Worm (Caenorhabditis elegans) whole organism, L4 larva: ENCODE measurements around the gene C46F2.1.
A peak's percentile ranks its signal among the peaks of the same experiment; 100 is the strongest.

Experiments used
- F10B5.3 ChIP-seq: sonication (generic microtip); optimal IDR thresholded peaks from 2 replicates; lab custom pipeline; 2016; ENCODE audit warnings: mild to moderate bottlenecking, missing genetic modification characterization, missing compliant biosample characterization
- F26F4.8 ChIP-seq: fragments of 200-800 bp; sonication (Bioruptor generic); conservative IDR thresholded peaks from 2 replicates; pipeline ENCODE4 v1.3.6; 2022; ENCODE audit warnings: missing genetic modification characterization, missing compliant biosample characterization
- F44E2.7 ChIP-seq: fragments of 200-800 bp; sonication (Bioruptor generic); IDR thresholded peaks from 2 replicates; pipeline ENCODE4 v2.1.2; 2022; ENCODE audit warnings: missing genetic modification characterization, missing compliant biosample characterization
- F49E8.2 ChIP-seq: sonication (generic microtip); optimal IDR thresholded peaks from 2 replicates; lab custom pipeline; 2016; ENCODE audit warnings: missing compliant biosample characterization, mild to moderate bottlenecking, missing genetic modification characterization, borderline replicate concordance
- R02D3.7 ChIP-seq: fragments of 150-350 bp; sonication (generic microtip); optimal IDR thresholded peaks from 3 replicates; lab custom pipeline; 2014; ENCODE audit warnings: missing biosample characterization, missing genetic modification characterization
- T20F7.1 ChIP-seq: fragments of 200-800 bp; sonication (Bioruptor generic); optimal IDR thresholded peaks from 2 replicates; lab custom pipeline; 2018; ENCODE audit warnings: mild to moderate bottlenecking, missing genetic modification characterization, missing compliant biosample characterization
- T26A8.4 ChIP-seq: fragments of 200-800 bp; sonication (Bioruptor generic); IDR thresholded peaks from 2 replicates; pipeline ENCODE4 v1.3.6; 2022; ENCODE audit warnings: missing genetic modification characterization, missing compliant biosample characterization
- Y5F2A.4 ChIP-seq: fragments of 200-800 bp; sonication (Bioruptor generic); optimal IDR thresholded peaks from 2 replicates; lab custom pipeline; 2018; ENCODE audit warnings: mild to moderate bottlenecking, missing genetic modification characterization, missing compliant biosample characterization
- aha-1 ChIP-seq: fragments of 150-350 bp; peaks from one replicate; lab custom pipeline; 2014; ENCODE audit warnings: missing biosample characterization, missing genetic modification characterization
- aly-2 ChIP-seq: sonication (generic microtip); optimal IDR thresholded peaks from 2 replicates; lab custom pipeline; 2018; ENCODE audit warnings: missing biosample characterization, missing genetic modification characterization
- ceh-32 ChIP-seq: sonication (generic microtip); optimal IDR thresholded peaks from 2 replicates; lab custom pipeline; 2016; ENCODE audit warnings: mild to moderate bottlenecking, missing genetic modification characterization, missing compliant biosample characterization; ENCODE audit not compliant: poor library complexity
- ceh-44 ChIP-seq: fragments of 200-800 bp; sonication (Bioruptor generic); IDR thresholded peaks from 2 replicates; pipeline ENCODE4 v1.3.6; 2022; ENCODE audit warnings: missing genetic modification reagents, missing genetic modification characterization, missing compliant biosample characterization
- ctbp-1 ChIP-seq: fragments of 200-800 bp; sonication (Bioruptor generic); IDR thresholded peaks from 2 replicates; pipeline ENCODE4 v1.3.6; 2022; ENCODE audit warnings: missing genetic modification reagents, missing genetic modification characterization, missing compliant biosample characterization
- daf-8 ChIP-seq: fragments of 200-800 bp; sonication (Bioruptor generic); IDR thresholded peaks from 2 replicates; pipeline ENCODE4 v1.3.6; 2022; ENCODE audit warnings: missing genetic modification characterization, missing compliant biosample characterization
- dmd-6 ChIP-seq: fragments of 200-800 bp; sonication (Bioruptor generic); IDR thresholded peaks from 2 replicates; pipeline ENCODE4 v1.3.6; 2022; ENCODE audit warnings: missing genetic modification reagents, missing genetic modification characterization, missing compliant biosample characterization
- dmd-8 ChIP-seq: fragments of 200-800 bp; sonication (Bioruptor generic); IDR thresholded peaks from 2 replicates; pipeline ENCODE4 v1.3.6; 2022; ENCODE audit warnings: missing genetic modification characterization, missing compliant biosample characterization
- egl-27 ChIP-seq: sonication (generic microtip); optimal IDR thresholded peaks from 3 replicates; lab custom pipeline; 2017; ENCODE audit warnings: missing biosample characterization, missing genetic modification reagents, missing genetic modification characterization
- fkh-10 ChIP-seq: fragments of 150-350 bp; optimal IDR thresholded peaks from 2 replicates; lab custom pipeline; 2014; ENCODE audit warnings: missing biosample characterization, missing genetic modification reagents, missing genetic modification characterization
- fos-1 ChIP-seq: fragments of 150-350 bp; optimal IDR thresholded peaks from 2 replicates; lab custom pipeline; 2014; ENCODE audit warnings: missing biosample characterization, missing genetic modification characterization
- hif-1 ChIP-seq, 2 experiments: sonication (generic microtip); optimal IDR thresholded peaks; 2 replicates each; lab custom pipeline; 2016 to 2017; ENCODE audit warnings: missing compliant biosample characterization in 2 of 2, missing genetic modification characterization in 2 of 2, missing genetic modification reagents in 2 of 2, missing genotype in 2 of 2, mild to moderate bottlenecking in 1 of 2
- hlh-11 ChIP-seq: fragments of 200-800 bp; sonication (Bioruptor generic); optimal IDR thresholded peaks from 2 replicates; lab custom pipeline; 2018; ENCODE audit warnings: mild to moderate bottlenecking, missing genetic modification characterization, missing compliant biosample characterization
- jun-1 ChIP-seq: fragments of 150-350 bp; optimal IDR thresholded peaks from 2 replicates; lab custom pipeline; 2014; ENCODE audit warnings: missing biosample characterization, missing genetic modification reagents, missing genetic modification characterization
- lim-7 ChIP-seq: fragments of 200-800 bp; sonication (Bioruptor generic); IDR thresholded peaks from 2 replicates; pipeline ENCODE4 v1.3.6; 2022; ENCODE audit warnings: missing genetic modification characterization, missing compliant biosample characterization
- lin-1 ChIP-seq: fragments of 200-800 bp; sonication (Bioruptor generic); IDR thresholded peaks from 2 replicates; pipeline ENCODE4 v1.3.6; 2022; ENCODE audit warnings: missing genetic modification reagents, missing genetic modification characterization, missing compliant biosample characterization
- lin-29 ChIP-seq: fragments of 200-800 bp; sonication (Bioruptor generic); IDR thresholded peaks from 2 replicates; pipeline ENCODE4 v1.3.6; 2022; ENCODE audit warnings: missing genetic modification reagents, missing genetic modification characterization, missing compliant biosample characterization
- lin-38 ChIP-seq: fragments of 200-800 bp; sonication (Bioruptor generic); IDR thresholded peaks from 2 replicates; pipeline ENCODE4 v1.3.6; 2022; ENCODE audit warnings: missing genetic modification reagents, missing genetic modification characterization, missing compliant biosample characterization
- lir-3 ChIP-seq: sonication (generic microtip); optimal IDR thresholded peaks from 2 replicates; lab custom pipeline; 2016; ENCODE audit warnings: mild to moderate bottlenecking, missing genetic modification characterization, missing compliant biosample characterization
- lsy-2 ChIP-seq, 2 experiments: fragments of 150-350 bp in 1 of 2; sonication (generic microtip) in 1 of 2; optimal IDR thresholded peaks; 2 replicates each; lab custom pipeline; 2014 to 2017; ENCODE audit warnings: missing biosample characterization in 2 of 2, missing genetic modification characterization in 2 of 2
- mdt-29 ChIP-seq: fragments of 200-800 bp; sonication (Bioruptor generic); IDR thresholded peaks from 2 replicates; pipeline ENCODE4 v1.3.6; 2022; ENCODE audit warnings: missing genetic modification reagents, missing genetic modification characterization, missing compliant biosample characterization
- nhr-102 ChIP-seq: sonication (generic microtip); optimal IDR thresholded peaks from 2 replicates; lab custom pipeline; 2016; ENCODE audit warnings: mild to moderate bottlenecking, missing genetic modification characterization, moderate library complexity, missing compliant biosample characterization
- nhr-11 ChIP-seq: fragments of 150-350 bp; optimal IDR thresholded peaks from 2 replicates; lab custom pipeline; 2014; ENCODE audit warnings: missing biosample characterization, missing genetic modification characterization
- nhr-111 ChIP-seq: fragments of 200-800 bp; sonication (Bioruptor generic); optimal IDR thresholded peaks from 2 replicates; lab custom pipeline; 2018; ENCODE audit warnings: mild to moderate bottlenecking, missing genetic modification characterization, missing compliant biosample characterization
- nhr-237 ChIP-seq: sonication (generic microtip); optimal IDR thresholded peaks from 2 replicates; lab custom pipeline; 2017; ENCODE audit warnings: missing biosample characterization, missing genetic modification characterization
- nhr-41 ChIP-seq: fragments of 200-800 bp; sonication (Bioruptor generic); IDR thresholded peaks from 2 replicates; pipeline ENCODE4 v1.3.6; 2022; ENCODE audit warnings: missing genetic modification reagents, missing genetic modification characterization, missing compliant biosample characterization
- nhr-76 ChIP-seq: fragments of 150-350 bp; optimal IDR thresholded peaks from 2 replicates; lab custom pipeline; 2014; ENCODE audit warnings: missing biosample characterization, missing genetic modification characterization
- php-3 ChIP-seq: fragments of 200-800 bp; sonication (Bioruptor generic); IDR thresholded peaks from 2 replicates; pipeline ENCODE4 v1.3.6; 2022; ENCODE audit warnings: missing genetic modification reagents, missing genetic modification characterization, missing compliant biosample characterization
- pqm-1 ChIP-seq: sonication (generic microtip); optimal IDR thresholded peaks from 2 replicates; lab custom pipeline; 2017; ENCODE audit warnings: missing biosample characterization, missing genetic modification characterization
- sdz-12 ChIP-seq: fragments of 200-800 bp; sonication (Bioruptor generic); optimal IDR thresholded peaks from 2 replicates; lab custom pipeline; 2018; ENCODE audit warnings: mild to moderate bottlenecking, missing genetic modification characterization, missing compliant biosample characterization
- spr-1 ChIP-seq: sonication (generic microtip); optimal IDR thresholded peaks from 2 replicates; lab custom pipeline; 2016; ENCODE audit warnings: mild to moderate bottlenecking, missing genetic modification characterization, missing compliant biosample characterization
- tag-97 ChIP-seq: fragments of 200-800 bp; sonication (Bioruptor generic); IDR thresholded peaks from 2 replicates; pipeline ENCODE4 v1.3.6; 2022; ENCODE audit warnings: missing genetic modification characterization, missing compliant biosample characterization
- tra-1 ChIP-seq: fragments of 200-800 bp; sonication (Bioruptor generic); IDR thresholded peaks from 2 replicates; pipeline ENCODE4 v1.3.6; 2022; ENCODE audit warnings: missing genetic modification reagents, missing genetic modification characterization, missing compliant biosample characterization
- unc-130 ChIP-seq: sonication (generic microtip); optimal IDR thresholded peaks from 2 replicates; lab custom pipeline; 2016; ENCODE audit warnings: missing genetic modification reagents, missing genetic modification characterization, missing compliant biosample characterization
- unc-39 ChIP-seq: sonication (generic microtip); optimal IDR thresholded peaks from 2 replicates; lab custom pipeline; 2017; ENCODE audit warnings: missing biosample characterization, missing genetic modification characterization
- unc-62 ChIP-seq, 3 experiments: fragments of 150-350 bp in 1 of 3; sonication (generic microtip); optimal IDR thresholded peaks in 2 of 3; peaks in 1 of 3; 1 replicate in 1 of 3; 2 replicates in 2 of 3; lab custom pipeline; 2014 to 2017; ENCODE audit warnings: missing biosample characterization in 3 of 3, missing genetic modification characterization in 3 of 3, missing genetic modification reagents in 3 of 3, missing genotype in 1 of 3
- vab-7 ChIP-seq: fragments of 200-800 bp; sonication (Bioruptor generic); IDR thresholded peaks from 2 replicates; pipeline ENCODE4 v1.3.6; 2022; ENCODE audit warnings: missing genetic modification reagents, missing genetic modification characterization, missing compliant biosample characterization
- zfp-3 ChIP-seq: fragments of 200-800 bp; sonication (Bioruptor generic); conservative IDR thresholded peaks from 2 replicates; pipeline ENCODE4 v1.3.6; 2022; ENCODE audit warnings: missing genetic modification reagents, missing genetic modification characterization, missing compliant biosample characterization
- zip-11 ChIP-seq: fragments of 200-800 bp; sonication (Bioruptor generic); IDR thresholded peaks from 2 replicates; pipeline ENCODE4 v1.3.6; 2022; ENCODE audit warnings: missing genetic modification characterization, missing compliant biosample characterization
- zip-2 ChIP-seq: fragments of 150-350 bp; optimal IDR thresholded peaks from 2 replicates; lab custom pipeline; 2014; ENCODE audit warnings: missing biosample characterization, missing genetic modification characterization
- ztf-11 ChIP-seq: fragments of 150-350 bp; optimal IDR thresholded peaks from 2 replicates; lab custom pipeline; 2014; ENCODE audit warnings: missing biosample characterization, missing genetic modification characterization

C46F2.1 gene

ce11 chrX:8088474-8088873 is 10.6 kb downstream of the C46F2.1 start, which contains the start of gene vem-1:
vem-1 (minus strand) TSS chrX:8088574.
- TF ChIP-seq zip-11 (GFP tag; lab: Robert Waterston, UW) (no peak), fos-1 (tag; lab: Kevin White, UChicago) (no peak), pqm-1 (tag; lab: Kevin White, UChicago) (no peak), zfp-3 (GFP tag; lab: Robert Waterston, UW) (no peak), ztf-11 (tag; lab: Kevin White, UChicago) (no peak), sdz-12 (GFP tag; lab: Kevin White, UChicago) (peak; percentile 18), hif-1 (tag; optimal IDR thresholded peaks at IDR 0.05; lab: Kevin White, UChicago) (peak in 1 of 2 experiments; percentile 56), lim-7 (GFP tag; lab: Robert Waterston, UW) (0 out of 2 replicates have a peak, but pooled peaks have one; percentile 40), F44E2.7 (GFP tag; lab: Robert Waterston, UW) (no peak), aly-2 (tag; lab: Kevin White, UChicago) (no peak), nhr-111 (GFP tag; lab: Kevin White, UChicago) (no peak), lsy-2 (tag; optimal IDR thresholded peaks at IDR 0.05; lab: Kevin White, UChicago) (no peak), R02D3.7 (tag; lab: Kevin White, UChicago) (no peak), zip-2 (tag; lab: Kevin White, UChicago) (no peak), hlh-11 (tag; lab: Kevin White, UChicago) (no peak), F26F4.8 (no peak), nhr-11 (tag; lab: Kevin White, UChicago) (no peak), tag-97 (GFP tag; lab: Robert Waterston, UW) (no peak), unc-62 (GFP tag; optimal IDR thresholded peaks at IDR 0.05 in 1 of 2; lab: Kevin White, UChicago) (no peak), unc-62 (tag; optimal IDR thresholded peaks at IDR 0.05; lab: Kevin White, UChicago) (no peak), nhr-237 (no peak), F49E8.2 (tag; lab: Kevin White, UChicago) (no peak), vab-7 (GFP tag; lab: Robert Waterston, UW) (0 out of 2 replicates have a peak, but pooled peaks have one; percentile 13), lin-1 (GFP tag; lab: Robert Waterston, UW) (no peak), spr-1 (no peak), ctbp-1 (no peak), nhr-41 (GFP tag; lab: Robert Waterston, UW) (no peak), lir-3 (tag; lab: Kevin White, UChicago) (no peak), Y5F2A.4 (GFP tag; lab: Kevin White, UChicago) (no peak), T20F7.1 (no peak), nhr-102 (tag; lab: Kevin White, UChicago) (no peak), ceh-32 (no peak), lin-38 (GFP tag; lab: Robert Waterston, UW) (no peak), php-3 (GFP tag; lab: Robert Waterston, UW) (no peak), tra-1 (GFP tag; lab: Robert Waterston, UW) (0 out of 2 replicates have a peak, but pooled peaks have one; percentile 35), dmd-8 (no peak), daf-8 (GFP tag; lab: Robert Waterston, UW) (no peak)

- no peak for TF ChIP-seq fkh-10
- no peak for TF ChIP-seq egl-27 (tag; lab: Kevin White, UChicago)
- no peak for TF ChIP-seq unc-39 (tag; lab: Kevin White, UChicago)
- no peak for TF ChIP-seq tag-97 (GFP tag; lab: Robert Waterston, UW)
- no peak for TF ChIP-seq ceh-44 (GFP tag; lab: Robert Waterston, UW)
- TF ChIP-seq T26A8.4 (GFP tag; lab: Robert Waterston, UW), result peak; percentile 41; the same call in 1 of the 2 replicates
- TF ChIP-seq aha-1, result peak; percentile 13
- TF ChIP-seq mdt-29, result no peak
- no peak for TF ChIP-seq F26F4.8
- peak; percentile 0 for TF ChIP-seq jun-1 (tag; lab: Kevin White, UChicago)
- TF ChIP-seq ztf-11 (tag; lab: Kevin White, UChicago), result no peak
- peak; percentile 59 for TF ChIP-seq dmd-6 (GFP tag; lab: Robert Waterston, UW)
- no peak for TF ChIP-seq lin-38 (GFP tag; lab: Robert Waterston, UW)
- no peak for TF ChIP-seq T20F7.1
- no peak for TF ChIP-seq unc-130 (GFP tag; lab: Kevin White, UChicago)
- TF ChIP-seq nhr-76 (tag; lab: Kevin White, UChicago), result no peak
- no peak for TF ChIP-seq F10B5.3 (tag; lab: Kevin White, UChicago)
- TF ChIP-seq lin-29, result no peak
- no peak for TF ChIP-seq zfp-3 (GFP tag; lab: Robert Waterston, UW)
- no peak for TF ChIP-seq dmd-8
- no peak for TF ChIP-seq lsy-2 (tag; optimal IDR thresholded peaks at IDR 0.05; lab: Kevin White, UChicago)
- TF ChIP-seq nhr-102 (tag; lab: Kevin White, UChicago), result peak; percentile 50
Measured at ce11 chrX:8089266-8089909, 11.5 kb downstream of the C46F2.1 start.
